Fruit fly (Drosophila melanogaster): Measurements from ENCODE around the gene CG33695.
A peak's percentile ranks its signal among the peaks of the same experiment; 100 is the strongest.

The CG33695 gene

DNA sequence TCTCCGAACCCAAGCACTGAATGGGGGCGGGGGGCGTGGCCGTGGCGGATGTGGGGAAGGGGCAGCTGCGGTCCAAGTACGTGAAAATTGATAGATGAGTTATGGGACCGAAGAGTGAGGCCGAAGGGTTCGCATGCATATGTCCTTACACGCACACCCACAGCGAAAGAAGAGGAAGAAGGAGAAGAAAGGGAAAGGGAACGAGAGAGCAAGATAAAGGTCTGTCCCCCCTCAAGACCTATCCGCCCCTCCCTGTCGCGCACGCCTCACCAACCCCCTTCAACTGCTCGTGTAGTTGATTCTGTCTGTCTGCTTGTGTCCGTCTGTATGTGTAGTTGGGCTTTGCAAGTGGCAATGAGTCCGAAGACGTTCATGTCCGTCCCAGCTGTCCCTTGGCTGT, 28.4 kb upstream of the CG33695 start:
- no peak for TF ChIP-seq CG12768 (GFP tag; optimal IDR thresholded peaks at IDR 0.05)
- TF ChIP-seq CG14711 (tag; optimal IDR thresholded peaks at IDR 0.05), result no peak
- TF ChIP-seq CG7101 (tag; optimal IDR thresholded peaks at IDR 0.05), result no peak
- no peak for TF ChIP-seq kay (GFP tag; ENCODE audit: borderline replicate concordance)
- TF ChIP-seq CG11617 (GFP tag; optimal IDR thresholded peaks at IDR 0.05), result no peak
- no peak for TF ChIP-seq cic (GFP tag; optimal IDR thresholded peaks at IDR 0.05)
- TF ChIP-seq Mnt (GFP tag; optimal IDR thresholded peaks at IDR 0.05), result no peak
- TF ChIP-seq Crg-1 (GFP tag; optimal IDR thresholded peaks at IDR 0.05), result no peak
- TF ChIP-seq tj (GFP tag; optimal IDR thresholded peaks at IDR 0.05), result no peak
- TF ChIP-seq toe (GFP tag; optimal IDR thresholded peaks at IDR 0.05), result no peak
- TF ChIP-seq bab1 (GFP tag; optimal IDR thresholded peaks at IDR 0.05), result no peak
- TF ChIP-seq CG7045 (GFP tag; optimal IDR thresholded peaks at IDR 0.05), result no peak
- TF ChIP-seq CG1620 (GFP tag; optimal IDR thresholded peaks at IDR 0.05), result no peak
- TF ChIP-seq cnc (optimal IDR thresholded peaks at IDR 0.05), result no peak
- no peak for TF ChIP-seq pad (GFP tag; optimal IDR thresholded peaks at IDR 0.05)
- no peak for TF ChIP-seq CG33017 (tag; optimal IDR thresholded peaks at IDR 0.05)
- no peak for TF ChIP-seq ovo (GFP tag; optimal IDR thresholded peaks at IDR 0.05)
- no peak for TF ChIP-seq Hr96 (GFP tag; optimal IDR thresholded peaks at IDR 0.05)

DNA sequence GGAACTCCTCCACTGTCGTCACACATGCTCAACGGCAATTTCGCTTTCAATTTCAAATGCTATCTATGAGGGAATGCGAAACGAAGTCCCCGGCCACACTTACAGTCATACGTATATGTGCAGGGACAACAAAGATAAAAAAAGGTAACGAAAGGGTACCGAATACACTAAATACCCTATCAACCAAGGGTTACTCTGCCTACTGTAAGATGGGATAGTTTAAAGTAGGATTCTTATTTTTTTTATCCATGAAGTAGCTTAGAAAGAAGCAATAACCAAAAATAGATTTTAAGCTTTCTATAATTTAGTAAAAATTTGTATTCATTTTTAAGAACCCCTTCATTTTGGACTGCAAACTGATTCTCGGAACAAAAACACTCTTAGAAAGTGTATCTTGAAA, 26.6 kb upstream of the CG33695 start:
- no peak for TF ChIP-seq cic (GFP tag; optimal IDR thresholded peaks at IDR 0.05)

DNA sequence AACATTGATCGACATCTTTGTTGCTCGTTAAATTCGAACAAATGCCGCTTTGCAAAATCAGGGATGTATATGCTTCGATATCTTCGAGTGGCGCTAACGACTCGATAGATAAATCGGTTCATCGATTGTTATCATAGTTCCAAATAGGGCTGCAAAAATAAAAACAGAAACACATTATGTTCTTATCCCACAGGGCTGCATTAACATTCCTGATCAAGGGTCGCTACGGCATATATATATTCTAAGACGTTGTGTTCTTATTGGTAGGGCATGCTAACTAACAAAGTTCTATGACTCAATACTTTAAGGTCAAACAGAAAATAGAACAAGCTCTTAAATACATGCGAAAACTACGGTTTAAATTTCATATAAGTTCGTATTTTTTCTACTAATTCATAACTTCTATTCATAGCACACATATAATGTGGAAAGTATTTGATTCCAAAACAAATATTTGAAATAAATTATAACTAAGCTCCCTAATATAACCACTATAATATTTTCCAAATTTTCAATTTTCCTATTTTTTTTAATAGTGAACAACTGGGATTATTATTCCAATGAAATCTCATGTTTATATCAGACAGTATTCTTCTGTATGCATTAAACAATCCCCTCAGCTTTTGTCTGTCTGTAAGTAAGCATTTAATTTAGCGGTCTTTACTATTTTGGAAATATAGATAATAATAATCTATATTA, 8.7 kb upstream of the CG33695 start, which contains the start of gene cmet:
Gene cmet (minus strand): TSS at position 70 of the 699 bp plus-strand sequence.
- TF ChIP-seq pad (GFP tag; optimal IDR thresholded peaks at IDR 0.05) (no peak), CG5204 (GFP tag; optimal IDR thresholded peaks at IDR 0.05) (peak; percentile 44), CG11617 (GFP tag; optimal IDR thresholded peaks at IDR 0.05) (peak; percentile 8), tj (GFP tag; optimal IDR thresholded peaks at IDR 0.05) (no peak), CG1620 (GFP tag; optimal IDR thresholded peaks at IDR 0.05) (peak; percentile 42), ovo (GFP tag; optimal IDR thresholded peaks at IDR 0.05) (no peak), Crg-1 (GFP tag; optimal IDR thresholded peaks at IDR 0.05) (peak; percentile 6), bab1 (GFP tag; optimal IDR thresholded peaks at IDR 0.05) (peak; percentile 33), CG12768 (GFP tag; optimal IDR thresholded peaks at IDR 0.05) (no peak), CG14711 (tag; optimal IDR thresholded peaks at IDR 0.05) (no peak), cnc (optimal IDR thresholded peaks at IDR 0.05) (no peak), Hr96 (GFP tag; optimal IDR thresholded peaks at IDR 0.05) (peak; percentile 60), toe (GFP tag; optimal IDR thresholded peaks at IDR 0.05) (peak; percentile 64), kay (GFP tag; ENCODE audit: borderline replicate concordance) (peak; percentile 21), CG7101 (tag; optimal IDR thresholded peaks at IDR 0.05) (no peak), Clk (GFP tag; optimal IDR thresholded peaks at IDR 0.05) (no peak), cic (GFP tag; optimal IDR thresholded peaks at IDR 0.05) (no peak), CG33017 (tag; optimal IDR thresholded peaks at IDR 0.05) (peak; percentile 5), CG7045 (GFP tag; optimal IDR thresholded peaks at IDR 0.05) (peak; percentile 16), Mnt (GFP tag; optimal IDR thresholded peaks at IDR 0.05) (no peak)

DNA sequence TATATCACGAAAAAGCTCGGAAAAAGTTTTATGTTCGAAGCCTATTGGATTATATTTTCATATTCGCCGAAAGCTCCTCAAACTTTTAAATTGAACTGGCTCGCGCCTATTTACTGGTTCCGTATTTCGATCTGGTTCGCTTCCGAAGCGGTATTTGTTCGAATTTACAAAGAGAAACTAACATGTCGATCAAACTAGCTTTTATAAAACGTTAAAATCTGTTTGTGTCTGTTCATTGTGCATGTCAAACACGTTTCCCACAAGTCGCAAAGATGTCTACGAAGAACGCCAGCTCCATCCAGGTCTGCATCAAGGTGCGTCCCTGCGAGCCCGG, 8.2 kb upstream of the CG33695 start, which contains the start of gene cana:
Gene cana (plus strand): TSS at position 149 of the 334 bp plus-strand sequence.
- TF ChIP-seq tj (GFP tag; optimal IDR thresholded peaks at IDR 0.05) (no peak), CG5204 (GFP tag; optimal IDR thresholded peaks at IDR 0.05) (no peak), kay (GFP tag; ENCODE audit: borderline replicate concordance) (peak; percentile 63)

DNA sequence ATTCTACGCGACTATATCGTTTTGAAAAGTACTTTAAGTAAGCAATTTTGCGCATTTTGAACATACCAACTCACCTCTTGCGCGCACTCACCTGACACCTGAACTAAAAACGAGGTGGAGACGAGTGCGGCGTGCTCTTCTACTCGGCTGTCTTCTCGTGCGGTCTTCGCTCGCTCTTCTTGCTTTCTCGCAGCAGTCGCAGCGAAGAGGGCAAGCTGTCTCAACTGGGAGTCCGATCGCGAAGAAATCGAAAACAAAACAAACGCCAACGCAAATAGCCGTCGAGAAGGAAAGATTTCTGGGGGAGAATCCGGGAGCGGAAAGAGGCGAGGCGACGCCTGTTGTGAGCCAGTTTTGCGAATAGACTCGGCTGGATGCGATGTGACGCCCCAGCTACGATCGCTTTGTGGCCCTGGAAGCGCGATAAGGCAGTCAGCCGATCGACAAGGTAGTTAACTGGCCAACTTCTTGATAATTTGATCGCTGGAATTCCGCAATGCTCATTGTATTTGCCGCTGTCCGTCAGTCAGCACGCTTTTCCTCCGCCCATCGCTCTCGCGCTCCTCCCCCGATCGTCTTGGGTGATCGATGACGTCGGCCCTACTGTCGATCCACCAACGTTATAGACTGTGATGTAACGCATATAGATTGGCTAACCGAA, 6.1 kb upstream of the CG33695 start:
- TF ChIP-seq CG12768 (GFP tag; optimal IDR thresholded peaks at IDR 0.05) (peak; percentile 74), cnc (optimal IDR thresholded peaks at IDR 0.05) (no peak), tj (GFP tag; optimal IDR thresholded peaks at IDR 0.05) (peak; percentile 58), CG11617 (GFP tag; optimal IDR thresholded peaks at IDR 0.05) (peak; percentile 6), CG1620 (GFP tag; optimal IDR thresholded peaks at IDR 0.05) (no peak), kay (GFP tag; ENCODE audit: borderline replicate concordance) (no peak), bab1 (GFP tag; optimal IDR thresholded peaks at IDR 0.05) (peak; percentile 51), Clk (GFP tag; optimal IDR thresholded peaks at IDR 0.05) (no peak), CG5204 (GFP tag; optimal IDR thresholded peaks at IDR 0.05) (no peak), CG33017 (tag; optimal IDR thresholded peaks at IDR 0.05) (peak; percentile 42), CG7101 (tag; optimal IDR thresholded peaks at IDR 0.05) (peak; percentile 34), CG7045 (GFP tag; optimal IDR thresholded peaks at IDR 0.05) (peak; percentile 40), Mnt (GFP tag; optimal IDR thresholded peaks at IDR 0.05) (peak; percentile 52), cic (GFP tag; optimal IDR thresholded peaks at IDR 0.05) (peak; percentile 87), pad (GFP tag; optimal IDR thresholded peaks at IDR 0.05) (peak; percentile 33), ovo (GFP tag; optimal IDR thresholded peaks at IDR 0.05) (peak; percentile 35), toe (GFP tag; optimal IDR thresholded peaks at IDR 0.05) (no peak), Crg-1 (GFP tag; optimal IDR thresholded peaks at IDR 0.05) (no peak), CG14711 (tag; optimal IDR thresholded peaks at IDR 0.05) (no peak), Hr96 (GFP tag; optimal IDR thresholded peaks at IDR 0.05) (no peak)

DNA sequence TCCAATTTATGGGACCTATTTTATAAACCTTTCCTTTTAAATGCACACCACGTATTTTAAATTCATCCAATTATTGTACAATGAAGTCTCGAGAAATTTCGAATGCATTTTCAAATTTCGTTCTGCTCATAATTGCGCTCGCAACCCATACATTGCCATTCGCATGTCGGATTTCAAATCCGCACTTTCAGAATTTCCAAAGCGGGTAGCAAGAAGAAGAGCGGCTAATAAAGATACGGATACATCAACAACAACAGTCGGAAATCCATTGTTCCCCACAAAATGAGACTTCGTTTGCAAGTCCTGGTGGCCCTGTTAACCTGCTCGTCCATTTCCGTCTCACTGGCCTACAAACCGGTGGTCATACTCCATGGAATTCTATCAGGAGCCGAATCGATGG, 2.3 kb downstream of the CG33695 start, which contains the start of gene Ppt2:
Gene Ppt2 (plus strand): TSS at position 209 of the 400 bp plus-strand sequence.
- TF ChIP-seq Clk (GFP tag; optimal IDR thresholded peaks at IDR 0.05), result no peak
- no peak for TF ChIP-seq toe (GFP tag; optimal IDR thresholded peaks at IDR 0.05)
- no peak for TF ChIP-seq CG33017 (tag; optimal IDR thresholded peaks at IDR 0.05)
- no peak for TF ChIP-seq Mnt (GFP tag; optimal IDR thresholded peaks at IDR 0.05)
- no peak for TF ChIP-seq kay (GFP tag; ENCODE audit: borderline replicate concordance)
- TF ChIP-seq CG7045 (GFP tag; optimal IDR thresholded peaks at IDR 0.05), result no peak
- TF ChIP-seq CG11617 (GFP tag; optimal IDR thresholded peaks at IDR 0.05), result no peak
